Worm (Caenorhabditis elegans) whole organism, early embryonic: ENCODE data around the gene pap-3.

ENCODE experiments used
- B0310.2 ChIP-seq: sonication (generic microtip); optimal IDR thresholded peaks from 2 replicates; lab custom pipeline; 2016; ENCODE audit warnings: mild to moderate bottlenecking, missing genetic modification characterization, missing compliant biosample characterization
- aly-1 ChIP-seq: sonication (generic microtip); optimal IDR thresholded peaks from 2 replicates; lab custom pipeline; 2016; ENCODE audit warnings: missing genetic modification characterization, missing compliant biosample characterization
- ama-1 ChIP-seq: fragments of 150-350 bp; optimal IDR thresholded peaks from 2 replicates; lab custom pipeline; 2014
- ceh-13 ChIP-seq: fragments of 200-800 bp; sonication (Bioruptor generic); optimal IDR thresholded peaks from 2 replicates; lab custom pipeline; 2018; ENCODE audit warnings: mild to moderate bottlenecking, missing genetic modification characterization, missing compliant biosample characterization
- hmbx-1 ChIP-seq: sonication (generic microtip); optimal IDR thresholded peaks from 2 replicates; lab custom pipeline; 2016; ENCODE audit warnings: mild to moderate bottlenecking, missing genetic modification characterization, missing compliant biosample characterization
- hnd-1 ChIP-seq: sonication (generic microtip); optimal IDR thresholded peaks from 2 replicates; lab custom pipeline; 2016; ENCODE audit warnings: missing genetic modification characterization, missing compliant biosample characterization
- scrt-1 ChIP-seq: fragments of 200-800 bp; sonication (Bioruptor generic); IDR thresholded peaks from 2 replicates; pipeline ENCODE4 v1.3.6; 2022; ENCODE audit warnings: missing genetic modification characterization, missing compliant biosample characterization

DNA sequence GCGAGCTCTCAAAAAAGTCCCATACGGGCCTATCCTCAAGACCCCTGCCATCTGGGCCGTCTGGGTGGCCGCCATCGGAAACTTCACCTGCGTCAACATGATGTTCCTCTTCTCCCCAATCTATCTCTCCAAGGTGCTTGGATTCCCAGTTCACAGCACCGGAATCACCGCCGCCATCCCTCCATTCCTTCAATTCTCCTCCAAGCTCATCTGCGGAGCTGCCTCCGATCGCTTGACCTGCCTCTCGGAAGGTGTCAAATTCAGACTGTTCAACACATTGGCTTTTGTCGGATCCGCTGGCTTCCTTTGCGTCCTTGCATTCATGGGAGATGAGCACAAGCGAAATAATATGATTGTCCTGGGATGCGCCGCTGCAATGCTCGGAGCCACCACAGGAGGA is 28.6 kb upstream of the pap-3 start:
- no peak for TF ChIP-seq hmbx-1
- no peak for TF ChIP-seq ama-1
- no peak for TF ChIP-seq hnd-1 (tag; lab: Kevin White, UChicago)
- no peak for TF ChIP-seq aly-1
- no peak for TF ChIP-seq ceh-13 (GFP tag; lab: Kevin White, UChicago)
- TF ChIP-seq scrt-1 (GFP tag; lab: Robert Waterston, UW), result no peak
- TF ChIP-seq B0310.2 (tag; lab: Kevin White, UChicago), result no peak
